Worm (Caenorhabditis elegans) whole organism, young adult: ENCODE results near the gene F56D2.8.

ENCODE experiments used
- F22D6.2 ChIP-seq: sonication (generic microtip); optimal IDR thresholded peaks from 2 replicates; lab custom pipeline; 2016; ENCODE audit warnings: mild to moderate bottlenecking, missing genetic modification characterization, missing compliant biosample characterization
- F55B11.4 ChIP-seq: sonication (generic microtip); optimal IDR thresholded peaks from 2 replicates; lab custom pipeline; 2016; ENCODE audit warnings: missing compliant biosample characterization, missing genetic modification characterization, borderline replicate concordance; ENCODE audit not compliant: insufficient read depth
- Y53F4B.3 ChIP-seq: fragments of 200-800 bp; sonication (Bioruptor generic); IDR thresholded peaks from 2 replicates; pipeline ENCODE4 v1.3.6; 2022; ENCODE audit warnings: missing genetic modification reagents, missing genetic modification characterization, missing compliant biosample characterization
- Y53G8AR.9 ChIP-seq: fragments of 200-800 bp; sonication (Bioruptor generic); conservative IDR thresholded peaks from 2 replicates; pipeline ENCODE4 v1.3.6; 2022; ENCODE audit warnings: missing genetic modification reagents, missing genetic modification characterization, missing compliant biosample characterization
- attf-3 ChIP-seq: fragments of 200-800 bp; sonication (Bioruptor generic); conservative IDR thresholded peaks from 2 replicates; pipeline ENCODE4 v1.3.6; 2022; ENCODE audit warnings: missing genetic modification reagents, missing genetic modification characterization, missing compliant biosample characterization
- him-1 ChIP-seq: sonication (generic microtip); optimal IDR thresholded peaks from 2 replicates; lab custom pipeline; 2016; ENCODE audit warnings: missing genotype, missing genetic modification reagents, missing genetic modification characterization, missing compliant biosample characterization
- lag-1 ChIP-seq: fragments of 200-800 bp; sonication (Bioruptor generic); IDR thresholded peaks from 2 replicates; pipeline ENCODE4 v1.3.6; 2022; ENCODE audit warnings: missing genetic modification reagents, missing genetic modification characterization, missing compliant biosample characterization
- nfya-1 ChIP-seq: sonication (generic microtip); optimal IDR thresholded peaks from 2 replicates; lab custom pipeline; 2017; ENCODE audit warnings: antibody characterized with exemption, missing compliant biosample characterization, missing genetic modification characterization, borderline replicate concordance; ENCODE audit not compliant: insufficient read depth
- nfya-2 ChIP-seq: fragments of 200-800 bp; sonication (Bioruptor generic); IDR thresholded peaks from 2 replicates; pipeline ENCODE4 v1.3.6; 2022; ENCODE audit warnings: missing genetic modification reagents, missing genetic modification characterization, missing compliant biosample characterization
- nhr-179 ChIP-seq: sonication (generic microtip); optimal IDR thresholded peaks from 2 replicates; lab custom pipeline; 2016; ENCODE audit warnings: mild to moderate bottlenecking, missing genetic modification characterization, missing compliant biosample characterization
- rpc-1 ChIP-seq, 2 experiments: fragments of 150-350 bp in 1 of 2; sonication (generic microtip) in 1 of 2; optimal IDR thresholded peaks; 2 replicates each; lab custom pipeline; 2014 to 2018; ENCODE audit warnings: missing biosample characterization in 1 of 2, missing genetic modification characterization in 1 of 2, missing genetic modification reagents in 1 of 2, missing genotype in 1 of 2
- unc-130 ChIP-seq: sonication (generic microtip); optimal IDR thresholded peaks from 2 replicates; lab custom pipeline; 2016; ENCODE audit warnings: missing genetic modification reagents, missing genetic modification characterization, missing compliant biosample characterization

DNA sequence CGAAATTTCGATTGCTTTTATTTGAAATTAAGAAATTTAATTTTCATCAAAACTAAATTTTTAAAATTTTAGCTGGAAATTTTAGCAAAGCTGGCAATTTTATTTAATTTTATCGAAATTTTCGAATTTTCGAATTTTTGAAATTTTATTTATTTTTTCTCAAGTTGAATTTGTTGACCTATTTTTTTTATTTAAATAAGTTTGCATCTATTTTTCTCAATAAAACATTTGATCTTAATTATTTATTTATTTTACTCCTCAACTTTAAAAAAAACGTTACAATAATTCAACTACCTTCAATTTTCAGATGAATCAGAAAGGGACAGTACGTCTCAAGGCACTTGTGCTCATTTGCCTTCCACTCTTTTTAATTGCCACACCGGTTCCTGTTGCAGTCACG is 42.2 kb upstream of the F56D2.8 start, which contains the start of gene daf-4:
- TF ChIP-seq him-1 (tag; lab: Kevin White, UChicago) (no peak), nfya-1 (tag; lab: Kevin White, UChicago) (no peak), F55B11.4 (tag; lab: Kevin White, UChicago) (no peak), unc-130 (no peak), Y53G8AR.9 (GFP tag; lab: Robert Waterston, UW) (no peak), rpc-1 (optimal IDR thresholded peaks at IDR 0.05; lab: Kevin White, UChicago) (no peak), rpc-1 (tag; optimal IDR thresholded peaks at IDR 0.05; lab: Kevin White, UChicago) (no peak), nfya-2 (GFP tag; lab: Robert Waterston, UW) (no peak), Y53F4B.3 (no peak), lag-1 (GFP tag; lab: Robert Waterston, UW) (no peak), nhr-179 (tag; lab: Kevin White, UChicago) (no peak), F22D6.2 (tag; lab: Kevin White, UChicago) (no peak), attf-3 (GFP tag; lab: Robert Waterston, UW) (no peak)
